Worm (Caenorhabditis elegans): Measurements from ENCODE around the gene F22H10.11.

DNA sequence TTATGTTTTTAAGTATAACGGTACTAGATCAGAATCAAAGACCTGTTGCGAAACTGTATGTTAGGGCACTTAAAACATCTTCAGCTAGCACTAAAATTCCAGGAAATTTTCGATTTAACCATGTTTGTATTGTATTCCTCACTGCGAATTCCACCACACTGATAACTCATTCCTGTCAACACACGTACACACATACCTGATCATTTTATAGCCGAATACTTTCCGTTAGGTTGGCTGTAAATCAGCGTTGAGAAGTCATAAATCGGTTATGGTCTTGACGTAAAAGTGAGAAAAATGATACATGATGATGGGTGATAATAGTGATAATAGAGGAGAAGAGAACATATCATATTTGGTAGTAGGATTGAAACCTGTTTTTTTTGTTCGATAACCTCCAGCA is 12.1 kb downstream of the F22H10.11 start:
- no peak for TF ChIP-seq tra-4 (tag; optimal IDR thresholded peaks at IDR 0.05)
- no peak for TF ChIP-seq F13C5.2 (tag; optimal IDR thresholded peaks at IDR 0.05)
- TF ChIP-seq hmbx-1 (tag; optimal IDR thresholded peaks at IDR 0.05), result no peak
- TF ChIP-seq tbx-11 (GFP tag; IDR thresholded peaks at IDR 0.05), result no peak
- TF ChIP-seq aly-1 (tag; optimal IDR thresholded peaks at IDR 0.05), result no peak
- no peak for TF ChIP-seq ceh-13 (GFP tag; optimal IDR thresholded peaks at IDR 0.05)
- TF ChIP-seq scrt-1 (GFP tag; IDR thresholded peaks at IDR 0.05), result no peak
- TF ChIP-seq pes-1 (GFP tag; IDR thresholded peaks at IDR 0.05), result no peak
- TF ChIP-seq ama-1 (optimal IDR thresholded peaks at IDR 0.05), result no peak

Data from whole organism, early embryonic.